Fruit fly (Drosophila melanogaster): ENCODE results near the gene Polr3C.

DNA sequence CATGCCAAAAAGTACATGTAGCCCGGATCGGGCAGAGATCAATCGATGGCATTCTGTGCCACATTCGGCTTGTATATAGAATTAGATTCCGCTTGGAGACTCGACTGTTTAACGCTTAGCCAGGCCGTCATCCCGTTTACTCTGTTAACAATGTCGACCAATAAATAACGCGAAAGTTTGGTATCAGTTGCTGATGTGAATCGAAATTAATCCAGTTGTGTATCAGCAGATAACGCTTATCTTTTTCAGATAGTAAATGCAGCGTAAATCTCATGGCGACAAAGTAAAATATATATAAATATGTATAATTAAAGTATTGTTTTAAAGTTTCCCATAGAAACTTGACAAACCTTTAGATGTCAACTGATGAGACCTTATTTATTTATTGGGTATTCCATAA, 48.8 kb upstream of the Polr3C start:
- no peak for TF ChIP-seq Dll (optimal IDR thresholded peaks at IDR 0.05)
- no peak for TF ChIP-seq usp (GFP tag; optimal IDR thresholded peaks at IDR 0.05)
- TF ChIP-seq pan (optimal IDR thresholded peaks at IDR 0.05) = no peak

Data from whole organism.